Fruit fly (Drosophila melanogaster) whole organism, embryonic: ENCODE data around the gene CG34245.

Experiments
- CG9876 ChIP-seq: fragments of 200-800 bp; sonication (Bioruptor generic); optimal IDR thresholded peaks from 2 replicates; lab custom pipeline; 2016; ENCODE audit warnings: missing biosample characterization, missing genetic modification characterization
- MESR4 ChIP-seq: fragments of 200-800 bp; sonication (Bioruptor generic); optimal IDR thresholded peaks from 2 replicates; lab custom pipeline; 2018; ENCODE audit warnings: missing biosample characterization, mild to moderate bottlenecking, missing genetic modification characterization, moderate library complexity
- esg ChIP-seq: fragments of 200-800 bp; sonication (Bioruptor generic); conservative IDR thresholded peaks from 2 replicates; pipeline ENCODE4 v1.3.6; 2022; ENCODE audit warnings: missing biosample characterization, missing genetic modification characterization

- TF ChIP-seq MESR4 (GFP tag; lab: Kevin White, UChicago) (no peak), esg (GFP tag; lab: Robert Waterston, UW) (no peak), CG9876 (GFP tag; lab: Kevin White, UChicago) (no peak)
These were observed 18.6 kb downstream of the CG34245 start for dm6 chr3L:14875608-14876007.
